Worm (Caenorhabditis elegans): Measurements from ENCODE around the gene vps-53.

ce11 chrIII:9757414-9757813 lies at the start of gene vps-53:
- TF ChIP-seq ztf-29 (GFP tag; IDR thresholded peaks at IDR 0.05) (no peak), cog-1 (tag; optimal IDR thresholded peaks at IDR 0.05) (no peak), flt-1 (GFP tag; IDR thresholded peaks at IDR 0.05) (no peak), tab-1 (GFP tag; IDR thresholded peaks at IDR 0.05) (no peak), ztf-23 (GFP tag; IDR thresholded peaks at IDR 0.05) (no peak), med-1 (GFP tag; optimal IDR thresholded peaks at IDR 0.05; ENCODE audit: insufficient read depth) (no peak)

Measured in whole organism, midembryonic.